Worm (Caenorhabditis elegans) whole organism, L4/young adult: Measurements from ENCODE around the gene lido-9.

Experiments used
- W03F9.2 ChIP-seq: fragments of 150-350 bp; optimal IDR thresholded peaks from 2 replicates; lab custom pipeline; 2014; ENCODE audit warnings: missing biosample characterization, missing genetic modification characterization
- dao-5 ChIP-seq: sonication (generic microtip); optimal IDR thresholded peaks from 2 replicates; lab custom pipeline; 2016; ENCODE audit warnings: missing genotype, missing genetic modification characterization, moderate library complexity, missing compliant biosample characterization

DNA sequence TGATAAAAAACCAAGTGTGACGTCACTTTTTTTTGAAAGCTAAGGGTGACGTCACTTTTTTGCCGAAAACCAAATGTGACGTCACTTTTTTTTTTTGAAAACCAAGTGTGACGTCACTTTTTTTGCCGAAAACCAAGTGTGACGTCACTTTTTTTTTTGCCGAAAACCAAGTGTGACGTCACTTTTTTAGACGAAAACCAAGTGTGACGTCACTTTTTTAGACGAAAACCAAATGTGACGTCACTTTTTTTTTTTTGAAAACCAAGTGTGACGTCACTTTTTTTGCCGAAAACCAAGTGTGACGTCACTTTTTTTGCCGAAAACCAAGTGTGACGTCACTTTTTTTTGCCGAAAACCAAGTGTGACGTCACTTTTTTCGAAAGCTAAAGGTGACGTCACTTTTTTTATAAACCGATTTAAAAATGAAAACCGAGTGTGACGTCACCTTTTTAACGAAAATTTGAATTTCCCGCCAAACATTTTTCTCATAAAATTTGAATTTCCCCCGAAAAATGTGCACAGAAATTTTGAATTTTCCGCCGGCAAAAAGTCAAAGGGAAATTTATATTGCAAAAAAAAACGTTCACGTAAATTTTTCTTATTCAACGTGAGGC is 2.6 kb upstream of the lido-9 start:
- TF ChIP-seq W03F9.2 (tag; lab: Kevin White, UChicago) (no peak), dao-5 (no peak)
